Worm (Caenorhabditis elegans) whole organism, L4 larva: ENCODE measurements around the gene sfxn-1.5.

Source experiments
- D1046.2 ChIP-seq: fragments of 200-800 bp; sonication (Bioruptor generic); IDR thresholded peaks from 2 replicates; pipeline ENCODE4 v1.3.6; 2022; ENCODE audit warnings: missing genetic modification characterization, missing compliant biosample characterization
- lir-3 ChIP-seq: sonication (generic microtip); optimal IDR thresholded peaks from 2 replicates; lab custom pipeline; 2016; ENCODE audit warnings: mild to moderate bottlenecking, missing genetic modification characterization, missing compliant biosample characterization
- nhr-11 ChIP-seq: fragments of 150-350 bp; optimal IDR thresholded peaks from 2 replicates; lab custom pipeline; 2014; ENCODE audit warnings: missing biosample characterization, missing genetic modification characterization
- nhr-28 ChIP-seq: fragments of 150-350 bp; optimal IDR thresholded peaks from 2 replicates; lab custom pipeline; 2014; ENCODE audit warnings: missing biosample characterization, missing genetic modification characterization
- set-16 ChIP-seq: fragments of 200-800 bp; sonication (Bioruptor generic); IDR thresholded peaks from 2 replicates; pipeline ENCODE4 v1.3.6; 2022; ENCODE audit warnings: missing genetic modification reagents, missing genetic modification characterization, missing compliant biosample characterization
- unc-62 ChIP-seq, 3 experiments: fragments of 150-350 bp in 1 of 3; sonication (generic microtip); optimal IDR thresholded peaks in 2 of 3; peaks in 1 of 3; 1 replicate in 1 of 3; 2 replicates in 2 of 3; lab custom pipeline; 2014 to 2017; ENCODE audit warnings: missing biosample characterization in 3 of 3, missing genetic modification characterization in 3 of 3, missing genetic modification reagents in 3 of 3, missing genotype in 1 of 3
- ztf-11 ChIP-seq: fragments of 150-350 bp; optimal IDR thresholded peaks from 2 replicates; lab custom pipeline; 2014; ENCODE audit warnings: missing biosample characterization, missing genetic modification characterization

ce11 chrX:11617387-11617786 lies 44.1 kb downstream of the sfxn-1.5 start, which contains the start of gene F52D10.4:
- TF ChIP-seq ztf-11 (tag; lab: Kevin White, UChicago) (no peak), unc-62 (GFP tag; optimal IDR thresholded peaks at IDR 0.05 in 1 of 2; lab: Kevin White, UChicago) (peak in 1 of 2 experiments; percentile 62), unc-62 (tag; optimal IDR thresholded peaks at IDR 0.05; lab: Kevin White, UChicago) (no peak), set-16 (GFP tag; lab: Robert Waterston, UW) (no peak), nhr-11 (tag; lab: Kevin White, UChicago) (no peak), nhr-28 (no peak), lir-3 (no peak), D1046.2 (GFP tag; lab: Robert Waterston, UW) (no peak)
